Worm (Caenorhabditis elegans): ENCODE data around the gene rmh-2.

ce11 chrV:9879404-9879803 is 51.2 kb downstream of the rmh-2 start, which contains the start of gene srab-26:
- TF ChIP-seq ceh-16 (tag; optimal IDR thresholded peaks at IDR 0.05): no peak
- no peak for TF ChIP-seq aly-2 (tag; optimal IDR thresholded peaks at IDR 0.05)
- no peak for TF ChIP-seq snpc-4 (tag; optimal IDR thresholded peaks at IDR 0.05)
- no peak for TF ChIP-seq nhr-23 (tag; optimal IDR thresholded peaks at IDR 0.05)
- no peak for TF ChIP-seq nhr-77 (tag; optimal IDR thresholded peaks at IDR 0.05)
- TF ChIP-seq egl-27 (tag; optimal IDR thresholded peaks at IDR 0.05): no peak
- TF ChIP-seq lin-13 (GFP tag; optimal IDR thresholded peaks at IDR 0.05): no peak

Data from whole organism, L2 larva.